Worm (Caenorhabditis elegans) whole organism, L2 larva: Measurements from ENCODE around the gene gldi-4.

Experiments used
- C34F6.9 ChIP-seq: fragments of 150-350 bp; optimal IDR thresholded peaks from 2 replicates; lab custom pipeline; 2014; ENCODE audit warnings: missing biosample characterization, missing genetic modification characterization
- F13H6.1 ChIP-seq: sonication (generic microtip); optimal IDR thresholded peaks from 2 replicates; lab custom pipeline; 2016; ENCODE audit warnings: missing genetic modification characterization, missing compliant biosample characterization
- R02D3.7 ChIP-seq: fragments of 150-350 bp; optimal IDR thresholded peaks from 2 replicates; lab custom pipeline; 2014; ENCODE audit warnings: missing biosample characterization, missing genetic modification characterization
- Y55F3AM.14 ChIP-seq: fragments of 200-800 bp; sonication (Bioruptor generic); optimal IDR thresholded peaks from 2 replicates; lab custom pipeline; 2018; ENCODE audit warnings: mild to moderate bottlenecking, missing genetic modification characterization, missing compliant biosample characterization
- ZK546.5 ChIP-seq: sonication (generic microtip); optimal IDR thresholded peaks from 2 replicates; lab custom pipeline; 2017; ENCODE audit warnings: missing biosample characterization, missing genetic modification characterization
- alr-1 ChIP-seq: fragments of 150-350 bp; optimal IDR thresholded peaks from 2 replicates; lab custom pipeline; 2014; ENCODE audit warnings: missing biosample characterization, missing genetic modification characterization
- ama-1 ChIP-seq: fragments of 150-350 bp; optimal IDR thresholded peaks from 2 replicates; lab custom pipeline; 2018; ENCODE audit warnings: inconsistent platforms
- blmp-1 ChIP-seq: sonication (generic microtip); optimal IDR thresholded peaks from 2 replicates; lab custom pipeline; 2017; ENCODE audit warnings: missing genetic modification characterization, mild to moderate bottlenecking, missing compliant biosample characterization, antibody characterized with exemption, moderate library complexity; ENCODE audit not compliant: insufficient read depth
- ceh-16 ChIP-seq: fragments of 150-350 bp; optimal IDR thresholded peaks from 2 replicates; lab custom pipeline; 2014; ENCODE audit warnings: missing biosample characterization, missing genetic modification characterization
- ceh-82 ChIP-seq: fragments of 150-350 bp; optimal IDR thresholded peaks from 2 replicates; lab custom pipeline; 2014; ENCODE audit warnings: missing biosample characterization, missing genetic modification characterization
- crh-2 ChIP-seq: sonication (generic microtip); optimal IDR thresholded peaks from 2 replicates; lab custom pipeline; 2017; ENCODE audit warnings: missing biosample characterization, missing genetic modification characterization
- dmd-4 ChIP-seq: sonication (generic microtip); optimal IDR thresholded peaks from 2 replicates; lab custom pipeline; 2017; ENCODE audit warnings: missing biosample characterization, missing genetic modification characterization
- egl-27 ChIP-seq: sonication (generic microtip); optimal IDR thresholded peaks from 3 replicates; lab custom pipeline; 2017; ENCODE audit warnings: missing biosample characterization, missing genetic modification reagents, missing genetic modification characterization
- elt-1 ChIP-seq: fragments of 150-350 bp; optimal IDR thresholded peaks from 2 replicates; lab custom pipeline; 2014; ENCODE audit warnings: missing biosample characterization, missing genetic modification characterization
- elt-3 ChIP-seq: sonication (generic microtip); optimal IDR thresholded peaks from 2 replicates; lab custom pipeline; 2017; ENCODE audit warnings: missing biosample characterization, missing genetic modification characterization
- fos-1 ChIP-seq: fragments of 150-350 bp; optimal IDR thresholded peaks from 2 replicates; lab custom pipeline; 2014; ENCODE audit warnings: missing biosample characterization, missing genetic modification characterization
- gmeb-1 ChIP-seq: fragments of 150-350 bp; optimal IDR thresholded peaks from 2 replicates; lab custom pipeline; 2014; ENCODE audit warnings: missing biosample characterization, missing genetic modification characterization
- lin-11 ChIP-seq: fragments of 150-350 bp; sonication (generic microtip); optimal IDR thresholded peaks from 2 replicates; lab custom pipeline; 2014; ENCODE audit warnings: missing biosample characterization, missing genetic modification characterization, inconsistent platforms, mixed read lengths
- lin-13 ChIP-seq: fragments of 150-350 bp; optimal IDR thresholded peaks from 2 replicates; lab custom pipeline; 2014; ENCODE audit warnings: missing biosample characterization, missing genetic modification reagents, missing genetic modification characterization
- lin-39 ChIP-seq: fragments of 150-350 bp; optimal IDR thresholded peaks from 2 replicates; lab custom pipeline; 2014; ENCODE audit warnings: missing biosample characterization, missing genetic modification reagents, missing genetic modification characterization
- lsy-2 ChIP-seq, 2 experiments: fragments of 150-350 bp in 1 of 2; sonication (generic microtip) in 1 of 2; optimal IDR thresholded peaks; 2 replicates each; lab custom pipeline; 2014 to 2017; ENCODE audit warnings: missing biosample characterization in 2 of 2, missing genetic modification characterization in 2 of 2
- mab-5 ChIP-seq: fragments of 150-350 bp; optimal IDR thresholded peaks from 2 replicates; lab custom pipeline; 2014; ENCODE audit warnings: missing biosample characterization, missing genetic modification characterization
- mbf-1 ChIP-seq: sonication (generic microtip); optimal IDR thresholded peaks from 2 replicates; lab custom pipeline; 2017; ENCODE audit warnings: missing biosample characterization, missing genetic modification characterization
- mdl-1 ChIP-seq, 2 experiments: fragments of 150-350 bp in 1 of 2; sonication (generic microtip) in 1 of 2; optimal IDR thresholded peaks; 2 replicates each; lab custom pipeline; 2017; ENCODE audit warnings: missing biosample characterization in 2 of 2, missing genetic modification characterization in 2 of 2
- nhr-10 ChIP-seq: sonication (generic microtip); optimal IDR thresholded peaks from 2 replicates; lab custom pipeline; 2017; ENCODE audit warnings: missing biosample characterization, missing genetic modification characterization
- nhr-12 ChIP-seq: fragments of 150-350 bp; optimal IDR thresholded peaks from 2 replicates; lab custom pipeline; 2014; ENCODE audit warnings: missing biosample characterization, missing genetic modification characterization
- nhr-129 ChIP-seq: fragments of 150-350 bp; optimal IDR thresholded peaks from 2 replicates; lab custom pipeline; 2014; ENCODE audit warnings: missing biosample characterization, missing genetic modification characterization
- nhr-21 ChIP-seq: fragments of 150-350 bp; optimal IDR thresholded peaks from 2 replicates; lab custom pipeline; 2014; ENCODE audit warnings: missing biosample characterization, missing genetic modification characterization
- nhr-23 ChIP-seq: fragments of 150-350 bp; optimal IDR thresholded peaks from 2 replicates; lab custom pipeline; 2014; ENCODE audit warnings: missing biosample characterization, missing genetic modification reagents, missing genetic modification characterization
- nhr-237 ChIP-seq: fragments of 150-350 bp; optimal IDR thresholded peaks from 2 replicates; lab custom pipeline; 2014; ENCODE audit warnings: missing biosample characterization, missing genetic modification characterization
- nhr-25 ChIP-seq: fragments of 150-350 bp; sonication (generic microtip); optimal IDR thresholded peaks from 3 replicates; lab custom pipeline; 2014; ENCODE audit warnings: missing biosample characterization, missing genetic modification characterization
- nhr-6 ChIP-seq: fragments of 150-350 bp; optimal IDR thresholded peaks from 2 replicates; lab custom pipeline; 2014; ENCODE audit warnings: missing biosample characterization, missing genetic modification characterization
- peb-1 ChIP-seq: fragments of 150-350 bp; optimal IDR thresholded peaks from 2 replicates; lab custom pipeline; 2014; ENCODE audit warnings: missing biosample characterization, missing genetic modification characterization
- sem-4 ChIP-seq: fragments of 150-350 bp; optimal IDR thresholded peaks from 2 replicates; lab custom pipeline; 2014; ENCODE audit warnings: missing biosample characterization, missing genetic modification reagents, missing genetic modification characterization
- skn-1 ChIP-seq: sonication (generic microtip); optimal IDR thresholded peaks from 2 replicates; lab custom pipeline; 2017; ENCODE audit warnings: missing biosample characterization, missing genetic modification characterization
- sma-3 ChIP-seq: sonication (generic microtip); optimal IDR thresholded peaks from 2 replicates; lab custom pipeline; 2016; ENCODE audit warnings: missing genetic modification reagents, missing genetic modification characterization, missing compliant biosample characterization
- sma-9 ChIP-seq, 2 experiments: fragments of 150-350 bp in 1 of 2; sonication (generic microtip) in 1 of 2; optimal IDR thresholded peaks; 2 replicates each; lab custom pipeline; 2014 to 2016; ENCODE audit warnings: missing genetic modification characterization in 2 of 2, mild to moderate bottlenecking in 1 of 2, missing biosample characterization in 1 of 2, missing compliant biosample characterization in 1 of 2, missing genetic modification reagents in 1 of 2, moderate library complexity in 1 of 2
- unc-39 ChIP-seq: fragments of 150-350 bp; optimal IDR thresholded peaks from 2 replicates; lab custom pipeline; 2014; ENCODE audit warnings: missing biosample characterization, missing genetic modification characterization
- unc-55 ChIP-seq: fragments of 150-350 bp; sonication (generic microtip); optimal IDR thresholded peaks from 3 replicates; lab custom pipeline; 2014; ENCODE audit warnings: missing biosample characterization, missing genetic modification reagents, missing genetic modification characterization
- unc-62 ChIP-seq: fragments of 150-350 bp; optimal IDR thresholded peaks from 2 replicates; lab custom pipeline; 2014; ENCODE audit warnings: missing biosample characterization, missing genetic modification reagents, missing genetic modification characterization
- zag-1 ChIP-seq: fragments of 150-350 bp; optimal IDR thresholded peaks from 2 replicates; lab custom pipeline; 2014; ENCODE audit warnings: missing biosample characterization, missing genetic modification characterization
- ztf-1 ChIP-seq: fragments of 200-800 bp; sonication (Bioruptor generic); conservative IDR thresholded peaks from 2 replicates; pipeline ENCODE4 v1.3.6; 2022; ENCODE audit warnings: missing genetic modification characterization, missing compliant biosample characterization
- ztf-11 ChIP-seq: sonication (generic microtip); optimal IDR thresholded peaks from 2 replicates; lab custom pipeline; 2017; ENCODE audit warnings: missing biosample characterization, missing genetic modification characterization

The gldi-4 gene

DNA sequence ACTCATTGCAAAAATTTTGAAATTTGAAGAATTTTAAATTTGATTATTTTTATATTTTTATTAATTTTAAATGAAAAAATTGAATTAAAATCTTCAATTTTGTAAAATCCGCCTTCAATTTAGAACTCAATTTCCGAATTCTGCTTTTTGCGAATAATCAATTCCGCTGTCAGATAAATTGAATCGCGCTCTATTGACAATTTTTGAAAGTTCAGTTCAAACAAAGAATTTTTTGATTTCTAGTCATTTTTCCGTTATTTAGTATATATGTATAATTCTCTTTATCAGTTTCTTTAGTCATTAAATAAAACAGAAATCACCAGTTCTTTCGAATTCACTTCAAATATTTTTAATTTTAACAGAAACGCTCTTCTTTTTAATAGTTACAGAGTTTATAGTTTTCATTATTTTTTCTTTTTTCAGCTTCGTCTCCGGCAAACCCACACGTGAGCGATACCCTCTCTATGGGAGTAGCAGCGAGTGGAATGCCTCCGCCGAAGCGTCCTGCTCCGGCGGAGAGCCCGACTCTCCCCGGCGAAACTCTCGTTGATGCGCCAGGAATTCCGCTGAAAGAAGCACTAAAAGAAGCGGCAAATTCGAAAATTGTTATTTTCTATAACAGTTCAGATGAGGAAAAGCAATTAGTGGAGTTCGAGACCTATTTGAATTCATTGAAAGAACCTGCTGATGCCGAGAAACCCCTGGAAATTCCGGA, 4.5 kb upstream of the gldi-4 start:
- TF ChIP-seq C34F6.9 (tag; lab: Kevin White, UChicago), result peak; percentile 42
- TF ChIP-seq fos-1, result peak; percentile 34
- no peak for TF ChIP-seq dmd-4 (tag; lab: Kevin White, UChicago)
- peak; percentile 42 for TF ChIP-seq unc-55
- TF ChIP-seq mdl-1 (tag; optimal IDR thresholded peaks at IDR 0.05; lab: Kevin White, UChicago), result no peak
- no peak for TF ChIP-seq peb-1 (tag; lab: Kevin White, UChicago)

DNA sequence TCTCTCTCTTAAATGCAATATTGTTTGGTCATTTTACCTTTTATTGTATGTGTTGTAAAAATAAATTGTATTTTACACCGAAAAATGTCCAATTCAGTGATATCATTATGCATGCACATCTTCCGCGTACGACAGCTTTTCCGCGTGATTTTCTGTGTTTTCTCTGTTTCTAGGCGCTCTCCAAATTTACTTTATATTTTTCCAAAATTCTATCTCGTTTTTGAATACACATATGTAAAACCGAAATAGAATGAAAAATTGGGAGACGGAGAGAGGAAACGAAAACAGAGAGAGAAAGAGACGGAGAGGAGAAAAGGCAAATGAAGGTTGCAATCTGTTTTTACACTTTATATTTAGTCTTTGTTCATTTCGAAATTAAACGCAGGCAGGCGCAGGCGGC, 922 bp upstream of the gldi-4 start:
- TF ChIP-seq gmeb-1 (tag; lab: Kevin White, UChicago) (peak; percentile 24), unc-55 (peak; percentile 71), crh-2 (tag; lab: Kevin White, UChicago) (peak; percentile 58), peb-1 (tag; lab: Kevin White, UChicago) (no peak), nhr-129 (peak; percentile 64), ama-1 (lab: Kevin White, UChicago) (peak; percentile 2), zag-1 (tag; lab: Kevin White, UChicago) (no peak), C34F6.9 (tag; lab: Kevin White, UChicago) (peak; percentile 88), ceh-82 (no peak), sma-9 (GFP tag; optimal IDR thresholded peaks at IDR 0.05; lab: Kevin White, UChicago) (peak; percentile 77), sma-9 (tag; optimal IDR thresholded peaks at IDR 0.05; lab: Kevin White, UChicago) (no peak), nhr-237 (no peak), F13H6.1 (tag; lab: Kevin White, UChicago) (peak; percentile 22), nhr-25 (peak; percentile 63), sem-4 (tag; lab: Kevin White, UChicago) (no peak), lsy-2 (tag; optimal IDR thresholded peaks at IDR 0.05; lab: Kevin White, UChicago) (peak in 1 of 2 experiments; percentile 63), skn-1 (tag; lab: Kevin White, UChicago) (peak; percentile 16)

DNA sequence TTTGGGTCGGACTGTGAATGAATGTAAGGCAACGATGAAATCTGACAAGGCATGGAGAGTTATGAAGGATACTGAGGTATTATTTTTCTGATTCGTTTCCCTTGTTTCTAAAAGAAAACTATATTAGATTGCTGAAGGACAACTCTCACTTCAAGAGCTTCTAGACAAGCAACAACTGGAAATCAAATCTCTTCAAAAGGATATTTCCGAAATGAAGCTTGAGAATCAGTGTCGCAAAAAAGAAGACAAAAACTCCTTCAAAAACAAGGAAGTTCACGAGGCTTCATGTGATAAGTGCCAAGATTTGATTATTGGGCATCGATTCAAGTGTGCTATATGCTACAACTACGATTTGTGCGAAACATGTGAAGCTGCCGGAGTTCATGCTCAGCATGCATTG, 1.2 kb downstream of the gldi-4 start:
- TF ChIP-seq ceh-16 (tag; lab: Kevin White, UChicago), result no peak
- TF ChIP-seq peb-1 (tag; lab: Kevin White, UChicago), result no peak
- TF ChIP-seq ztf-1 (GFP tag; lab: Robert Waterston, UW), result no peak

DNA sequence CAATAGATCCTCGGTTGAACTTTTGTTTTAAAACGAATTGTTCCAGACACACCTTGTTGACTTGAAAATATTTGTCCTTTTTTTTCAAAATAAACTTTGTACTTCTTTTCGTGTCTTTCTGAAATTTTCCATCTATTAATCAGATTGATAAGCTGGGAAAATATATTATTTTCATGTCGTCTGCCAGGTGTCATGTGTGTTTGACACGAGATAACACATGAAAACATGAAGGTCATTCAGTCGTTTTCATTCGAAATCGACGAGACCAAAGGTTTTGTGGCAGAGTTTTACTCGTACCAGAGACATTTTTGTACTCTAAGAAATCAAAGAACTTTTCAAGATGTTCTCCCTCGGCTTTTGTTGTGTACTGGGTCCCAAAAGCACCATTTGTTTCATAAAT, 3.2 kb downstream of the gldi-4 start:
- TF ChIP-seq sma-9 (GFP tag; optimal IDR thresholded peaks at IDR 0.05; lab: Kevin White, UChicago) (peak; percentile 64), sma-9 (tag; optimal IDR thresholded peaks at IDR 0.05; lab: Kevin White, UChicago) (no peak), unc-39 (no peak), mab-5 (no peak), nhr-237 (no peak), gmeb-1 (tag; lab: Kevin White, UChicago) (peak; percentile 27), ceh-82 (no peak), skn-1 (tag; lab: Kevin White, UChicago) (no peak), nhr-6 (tag; lab: Kevin White, UChicago) (no peak), elt-3 (no peak), mbf-1 (tag; lab: Kevin White, UChicago) (no peak), egl-27 (tag; lab: Kevin White, UChicago) (no peak), ztf-11 (tag; lab: Kevin White, UChicago) (no peak), lsy-2 (tag; optimal IDR thresholded peaks at IDR 0.05; lab: Kevin White, UChicago) (peak in 1 of 2 experiments; percentile 29), nhr-23 (tag; lab: Kevin White, UChicago) (no peak), mdl-1 (tag; optimal IDR thresholded peaks at IDR 0.05; lab: Kevin White, UChicago) (peak in 1 of 2 experiments; percentile 22), nhr-25 (peak; percentile 53), nhr-12 (no peak), ZK546.5 (tag; lab: Kevin White, UChicago) (no peak), sma-3 (GFP tag; lab: Kevin White, UChicago) (peak; percentile 41), R02D3.7 (tag; lab: Kevin White, UChicago) (no peak), ztf-1 (GFP tag; lab: Robert Waterston, UW) (no peak), lin-11 (tag; lab: Kevin White, UChicago) (no peak), blmp-1 (tag; lab: Kevin White, UChicago) (no peak), nhr-10 (tag; lab: Kevin White, UChicago) (no peak), peb-1 (tag; lab: Kevin White, UChicago) (no peak), sem-4 (tag; lab: Kevin White, UChicago) (no peak), ceh-16 (tag; lab: Kevin White, UChicago) (no peak), F13H6.1 (tag; lab: Kevin White, UChicago) (peak; percentile 25), fos-1 (peak; percentile 24), lin-39 (tag; lab: Kevin White, UChicago) (no peak), nhr-21 (tag; lab: Kevin White, UChicago) (no peak), zag-1 (tag; lab: Kevin White, UChicago) (no peak), nhr-129 (peak; percentile 45), lin-13 (GFP tag; lab: Kevin White, UChicago) (no peak), ama-1 (lab: Kevin White, UChicago) (no peak), Y55F3AM.14 (no peak), crh-2 (tag; lab: Kevin White, UChicago) (peak; percentile 50), elt-1 (tag; lab: Kevin White, UChicago) (no peak), unc-62 (no peak), unc-55 (no peak), alr-1 (no peak)
